Fruit fly (Drosophila melanogaster): Measurements from ENCODE around the gene CG42816.

Gene CG42816

DNA sequence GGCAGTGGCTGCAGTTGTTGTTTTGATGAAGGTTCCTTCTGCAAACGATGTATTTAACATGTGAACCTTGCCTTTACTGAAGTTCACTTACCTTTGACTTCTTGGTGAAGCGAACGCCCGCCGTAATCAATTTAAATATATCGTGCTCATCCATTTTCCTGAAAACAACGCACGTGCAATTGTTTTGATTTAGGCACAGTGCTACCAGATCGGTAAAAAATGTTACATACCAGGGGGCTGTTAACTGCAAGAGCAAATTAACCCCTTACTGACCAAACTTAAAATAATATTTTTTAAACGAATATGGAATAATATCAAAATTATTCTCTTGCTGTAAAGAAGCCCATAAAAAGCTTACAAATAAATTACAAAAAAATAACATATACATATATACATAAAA lies 7.1 kb upstream of the CG42816 start, which contains the start of gene ais (continued):
- TF ChIP-seq insv (GFP tag; optimal IDR thresholded peaks at IDR 0.05): no peak
- TF ChIP-seq psq (GFP tag; optimal IDR thresholded peaks at IDR 0.05): no peak
- TF ChIP-seq Nf-YA (GFP tag; IDR thresholded peaks at IDR 0.05): no peak
- no peak for TF ChIP-seq Usf (GFP tag; optimal IDR thresholded peaks at IDR 0.05)
- no peak for TF ChIP-seq Aef1 (GFP tag; IDR thresholded peaks at IDR 0.05)
- TF ChIP-seq CG6765 (GFP tag; optimal IDR thresholded peaks at IDR 0.05): no peak
- TF ChIP-seq dimm (GFP tag; IDR thresholded peaks at IDR 0.05): no peak
- TF ChIP-seq wek (GFP tag; optimal IDR thresholded peaks at IDR 0.05): no peak
- TF ChIP-seq CG3407 (GFP tag; optimal IDR thresholded peaks at IDR 0.05): no peak
- no peak for TF ChIP-seq Xrp1 (GFP tag; IDR thresholded peaks at IDR 0.05)
- no peak for TF ChIP-seq fd96Cb (tag; optimal IDR thresholded peaks at IDR 0.05)
- TF ChIP-seq Dp (GFP tag; optimal IDR thresholded peaks at IDR 0.05): peak; percentile 42
- no peak for TF ChIP-seq al (GFP tag; IDR thresholded peaks at IDR 0.05)
- TF ChIP-seq CG3163 (GFP tag; optimal IDR thresholded peaks at IDR 0.05): no peak
- peak; percentile 22 for TF ChIP-seq PHDP (tag; optimal IDR thresholded peaks at IDR 0.05)
- no peak for TF ChIP-seq CG8478 (optimal IDR thresholded peaks at IDR 0.05)
- no peak for TF ChIP-seq CG6854 (GFP tag; optimal IDR thresholded peaks at IDR 0.05)
- no peak for TF ChIP-seq esg (GFP tag; conservative IDR thresholded peaks at IDR 0.05)
- TF ChIP-seq CG8359 (GFP tag; optimal IDR thresholded peaks at IDR 0.05; ENCODE audit: borderline replicate concordance): no peak
- no peak for TF ChIP-seq CG31388 (GFP tag; optimal IDR thresholded peaks at IDR 0.05)
- TF ChIP-seq ash1 (GFP tag; optimal IDR thresholded peaks at IDR 0.05): no peak
- TF ChIP-seq Lpt (GFP tag; optimal IDR thresholded peaks at IDR 0.05): no peak
- no peak for TF ChIP-seq slou (GFP tag; optimal IDR thresholded peaks at IDR 0.05)
- TF ChIP-seq CG10267 (tag; optimal IDR thresholded peaks at IDR 0.05): no peak
- no peak for TF ChIP-seq CG1233 (GFP tag; optimal IDR thresholded peaks at IDR 0.05)
- TF ChIP-seq CG11085 (GFP tag; IDR thresholded peaks at IDR 0.05): no peak
- TF ChIP-seq Dip2 (GFP tag; IDR thresholded peaks at IDR 0.05): no peak
- TF ChIP-seq hb (GFP tag; IDR thresholded peaks at IDR 0.05; ENCODE audit: partially characterized antibody): no peak
- no peak for TF ChIP-seq Ets65A (GFP tag)
- TF ChIP-seq dysf (GFP tag; IDR thresholded peaks at IDR 0.05): no peak
- no peak for TF ChIP-seq amos (GFP tag; IDR thresholded peaks at IDR 0.05; ENCODE audit: partially characterized antibody)
- TF ChIP-seq ERR (GFP tag; optimal IDR thresholded peaks at IDR 0.05): no peak
- peak; percentile 38; the same call in 1 of the 3 replicates for TF ChIP-seq ci (GFP tag; IDR thresholded peaks at IDR 0.05)
- TF ChIP-seq Hr39 (optimal IDR thresholded peaks at IDR 0.05): no peak
- 0 out of 3 replicates have a peak, but pooled peaks have one; percentile 9 for TF ChIP-seq CG16813 (GFP tag; IDR thresholded peaks at IDR 0.05; ENCODE audit: partially characterized antibody)
- peak; percentile 63 for TF ChIP-seq stwl (tag; optimal IDR thresholded peaks at IDR 0.05)
- TF ChIP-seq otp (GFP tag; IDR thresholded peaks at IDR 0.05): no peak
- no peak for TF ChIP-seq Nf-YB (GFP tag; optimal IDR thresholded peaks at IDR 0.05)
- TF ChIP-seq lmd (GFP tag; IDR thresholded peaks at IDR 0.05): no peak
- TF ChIP-seq Scr (GFP tag; IDR thresholded peaks at IDR 0.05; ENCODE audit: partially characterized antibody): no peak
- no peak for TF ChIP-seq NC2α (GFP tag; optimal IDR thresholded peaks at IDR 0.05)
- TF ChIP-seq pnt (GFP tag; optimal IDR thresholded peaks at IDR 0.05): no peak
- TF ChIP-seq CG8281 (tag; optimal IDR thresholded peaks at IDR 0.05): no peak
- no peak for TF ChIP-seq CG13287 (GFP tag; IDR thresholded peaks at IDR 0.05; ENCODE audit: partially characterized antibody)
- TF ChIP-seq stc (GFP tag; IDR thresholded peaks at IDR 0.05): no peak
- TF ChIP-seq Chrac-16 (GFP tag; optimal IDR thresholded peaks at IDR 0.05): no peak
- TF ChIP-seq danr (GFP tag; IDR thresholded peaks at IDR 0.05): no peak
- no peak for TF ChIP-seq HHEX (GFP tag; optimal IDR thresholded peaks at IDR 0.05)
- no peak for TF ChIP-seq sima (GFP tag; optimal IDR thresholded peaks at IDR 0.05)
- no peak for TF ChIP-seq Elba2 (GFP tag; optimal IDR thresholded peaks at IDR 0.05)
- no peak for TF ChIP-seq ham (GFP tag; IDR thresholded peaks at IDR 0.05)
- no peak for TF ChIP-seq E2f1 (GFP tag; IDR thresholded peaks at IDR 0.05)
- TF ChIP-seq ssp (GFP tag; IDR thresholded peaks at IDR 0.05): no peak

All from whole organism, embryonic.